Fruit fly (Drosophila melanogaster) whole organism, embryonic: ENCODE results near the gene Nxf3.

Experiments
- Bdp1 ChIP-seq: fragments of 200-800 bp; sonication (Bioruptor generic); optimal IDR thresholded peaks from 3 replicates; lab custom pipeline; 2016; ENCODE audit warnings: missing biosample characterization, missing genetic modification characterization
- BtbVII ChIP-seq: fragments of 200-800 bp; sonication (Bioruptor generic); optimal IDR thresholded peaks from 3 replicates; lab custom pipeline; 2017; ENCODE audit warnings: missing biosample characterization, mild to moderate bottlenecking, missing genetic modification characterization
- CG10267 ChIP-seq: fragments of 200-800 bp; sonication (Bioruptor generic); optimal IDR thresholded peaks from 2 replicates; lab custom pipeline; 2018; ENCODE audit warnings: missing biosample characterization, mild to moderate bottlenecking, missing genetic modification characterization, moderate library complexity
- CG10462 ChIP-seq: fragments of 200-800 bp; sonication (Bioruptor generic); optimal IDR thresholded peaks from 2 replicates; lab custom pipeline; 2016; ENCODE audit warnings: missing biosample characterization, missing genetic modification characterization
- CG10565 ChIP-seq: fragments of 200-800 bp; sonication (Bioruptor generic); optimal IDR thresholded peaks from 3 replicates; lab custom pipeline; 2016; ENCODE audit warnings: missing biosample characterization, mild to moderate bottlenecking, missing genetic modification characterization
- CG10959 ChIP-seq: fragments of 200-800 bp; sonication (Bioruptor generic); IDR thresholded peaks from 2 replicates; pipeline ENCODE4 v1.3.6; 2022; ENCODE audit warnings: missing biosample characterization, missing genetic modification characterization
- CG11085 ChIP-seq: fragments of 200-800 bp; sonication (Bioruptor generic); IDR thresholded peaks from 2 replicates; pipeline ENCODE4 v1.3.6; 2022; ENCODE audit warnings: missing biosample characterization, missing genetic modification characterization
- CG11247 ChIP-seq: fragments of 200-800 bp; sonication (Bioruptor generic); IDR thresholded peaks from 2 replicates; pipeline ENCODE4 v1.3.6; 2022; ENCODE audit warnings: missing biosample characterization, missing genetic modification characterization
- CG1233 ChIP-seq: fragments of 200-800 bp; sonication (Bioruptor generic); optimal IDR thresholded peaks from 4 replicates; lab custom pipeline; 2018; ENCODE audit warnings: missing biosample characterization, mild to moderate bottlenecking, missing genetic modification characterization
- CG15479 ChIP-seq: fragments of 200-800 bp; sonication (Bioruptor generic); optimal IDR thresholded peaks from 3 replicates; lab custom pipeline; 2019; ENCODE audit warnings: missing biosample characterization, mild to moderate bottlenecking, missing genetic modification characterization, moderate library complexity
- CG17328 ChIP-seq: fragments of 200-800 bp; sonication (Bioruptor generic); IDR thresholded peaks from 2 replicates; pipeline ENCODE4 v1.3.6; 2022; ENCODE audit warnings: missing biosample characterization, missing genetic modification characterization
- CG17802 ChIP-seq: fragments of 200-800 bp; sonication (Bioruptor generic); optimal IDR thresholded peaks from 2 replicates; lab custom pipeline; 2018; ENCODE audit warnings: missing biosample characterization, mild to moderate bottlenecking, missing genetic modification characterization, moderate library complexity
- CG2875 ChIP-seq: fragments of 200-800 bp; sonication (Bioruptor generic); optimal IDR thresholded peaks from 2 replicates; lab custom pipeline; 2017; ENCODE audit warnings: missing biosample characterization, mild to moderate bottlenecking, missing genetic modification characterization, missing genetic modification reagents
- CG31441 ChIP-seq: fragments of 200-800 bp; sonication (Bioruptor generic); IDR thresholded peaks from 2 replicates; pipeline ENCODE4 v1.3.6; 2022; ENCODE audit warnings: missing biosample characterization, missing genetic modification characterization
- CG33213 ChIP-seq: fragments of 200-800 bp; sonication (Bioruptor generic); optimal IDR thresholded peaks from 3 replicates; lab custom pipeline; 2016; ENCODE audit warnings: missing biosample characterization, missing genetic modification characterization
- CG3407 ChIP-seq: fragments of 200-800 bp; sonication (Bioruptor generic); optimal IDR thresholded peaks from 2 replicates; lab custom pipeline; 2018; ENCODE audit warnings: missing biosample characterization, mild to moderate bottlenecking, missing genetic modification characterization
- CG34376 ChIP-seq: fragments of 200-800 bp; sonication (Bioruptor generic); optimal IDR thresholded peaks from 2 replicates; lab custom pipeline; 2018; ENCODE audit warnings: missing biosample characterization, mild to moderate bottlenecking, missing genetic modification characterization
- CG5245 ChIP-seq: fragments of 200-800 bp; sonication (Bioruptor generic); optimal IDR thresholded peaks from 3 replicates; lab custom pipeline; 2016; ENCODE audit warnings: missing biosample characterization, missing genetic modification characterization
- CG7928 ChIP-seq: fragments of 200-800 bp; sonication (Bioruptor generic); optimal IDR thresholded peaks from 2 replicates; lab custom pipeline; 2017; ENCODE audit warnings: missing biosample characterization, mild to moderate bottlenecking, missing genetic modification characterization
- CG8290 ChIP-seq, 3 experiments: fragments of 200-800 bp; sonication (Bioruptor generic); optimal IDR thresholded peaks; 2 replicates each; lab custom pipeline; 2016 to 2019; ENCODE audit warnings: missing biosample characterization in 3 of 3, missing genetic modification characterization in 3 of 3, mild to moderate bottlenecking in 2 of 3, moderate library complexity in 1 of 3
- Dll ChIP-seq: fragments of 200-800 bp; sonication (Bioruptor generic); IDR thresholded peaks from 4 replicates; pipeline ENCODE4 v1.3.6; 2022; ENCODE audit warnings: missing biosample characterization, missing genetic modification characterization; ENCODE audit not compliant: partially characterized antibody
- Doc3 ChIP-seq: fragments of 200-800 bp; sonication (Bioruptor generic); IDR thresholded peaks from 3 replicates; pipeline ENCODE4 v1.3.6; 2022; ENCODE audit warnings: missing biosample characterization, missing genetic modification characterization; ENCODE audit not compliant: partially characterized antibody
- Drgx ChIP-seq: fragments of 200-800 bp; sonication (Bioruptor generic); IDR thresholded peaks from 2 replicates; pipeline ENCODE4 v1.3.6; 2022; ENCODE audit warnings: missing biosample characterization, missing genetic modification characterization
- GATAe ChIP-seq: fragments of 200-800 bp; sonication (Bioruptor generic); conservative IDR thresholded peaks from 2 replicates; pipeline ENCODE4 v1.3.6; 2022; ENCODE audit warnings: missing biosample characterization, missing genetic modification characterization
- Jarid2 ChIP-seq: fragments of 200-800 bp; sonication (Bioruptor generic); optimal IDR thresholded peaks from 3 replicates; lab custom pipeline; 2017; ENCODE audit warnings: mild to moderate bottlenecking, missing biosample characterization, missing genetic modification reagents, missing genetic modification characterization
- Mad ChIP-seq: fragments of 200-800 bp; sonication (Bioruptor generic); optimal IDR thresholded peaks from 2 replicates; lab custom pipeline; 2016; ENCODE audit warnings: missing biosample characterization, missing genetic modification characterization
- NK7.1 ChIP-seq: fragments of 200-800 bp; sonication (Bioruptor generic); optimal IDR thresholded peaks from 3 replicates; lab custom pipeline; 2016; ENCODE audit warnings: missing biosample characterization, missing genetic modification characterization
- Nf-YB ChIP-seq: fragments of 200-800 bp; sonication (Bioruptor generic); optimal IDR thresholded peaks from 3 replicates; lab custom pipeline; 2019; ENCODE audit warnings: missing biosample characterization, mild to moderate bottlenecking, missing genetic modification characterization, moderate library complexity
- NfI ChIP-seq: fragments of 200-800 bp; sonication (Bioruptor generic); optimal IDR thresholded peaks from 3 replicates; lab custom pipeline; 2018; ENCODE audit warnings: missing biosample characterization, mild to moderate bottlenecking, missing genetic modification characterization, moderate library complexity
- Pdp1 ChIP-seq, 2 experiments: fragments of 200-800 bp; sonication (Bioruptor generic); optimal IDR thresholded peaks; 3 replicates each; lab custom pipeline; 2016; ENCODE audit warnings: missing biosample characterization in 2 of 2, missing genetic modification characterization in 2 of 2, mild to moderate bottlenecking in 1 of 2, moderate library complexity in 1 of 2
- Ptx1 ChIP-seq: fragments of 200-800 bp; sonication (Bioruptor generic); IDR thresholded peaks from 2 replicates; pipeline ENCODE4 v1.3.6; 2022; ENCODE audit warnings: missing biosample characterization, missing genetic modification characterization
- Vsx1 ChIP-seq: fragments of 200-800 bp; sonication (Bioruptor generic); optimal IDR thresholded peaks from 2 replicates; lab custom pipeline; 2017; ENCODE audit warnings: missing biosample characterization, mild to moderate bottlenecking, missing genetic modification characterization, missing genetic modification reagents
- YL-1 ChIP-seq: fragments of 200-800 bp; sonication (Bioruptor generic); optimal IDR thresholded peaks from 3 replicates; lab custom pipeline; 2017; ENCODE audit warnings: missing biosample characterization, mild to moderate bottlenecking, missing genetic modification characterization
- ase ChIP-seq: fragments of 200-800 bp; sonication (Bioruptor generic); IDR thresholded peaks from 3 replicates; pipeline ENCODE4 v1.3.6; 2022; ENCODE audit warnings: missing biosample characterization, missing genetic modification characterization
- bsh ChIP-seq, 2 experiments: fragments of 200-800 bp; sonication (Bioruptor generic); optimal IDR thresholded peaks; 2 replicates each; lab custom pipeline; 2017 to 2018; ENCODE audit warnings: mild to moderate bottlenecking in 2 of 2, missing biosample characterization in 2 of 2, missing genetic modification characterization in 2 of 2, moderate library complexity in 1 of 2
- cg ChIP-seq: fragments of 200-800 bp; sonication (Bioruptor generic); optimal IDR thresholded peaks from 3 replicates; lab custom pipeline; 2019; ENCODE audit warnings: missing biosample characterization, mild to moderate bottlenecking, missing genetic modification characterization, moderate library complexity
- chn ChIP-seq: fragments of 200-800 bp; sonication (Bioruptor generic); optimal IDR thresholded peaks from 2 replicates; lab custom pipeline; 2016; ENCODE audit warnings: missing biosample characterization, missing genetic modification characterization
- corto ChIP-seq: fragments of 200-800 bp; sonication (Bioruptor generic); optimal IDR thresholded peaks from 2 replicates; lab custom pipeline; 2016; ENCODE audit warnings: missing biosample characterization, mild to moderate bottlenecking, missing genetic modification characterization, moderate library complexity
- dati ChIP-seq: fragments of 200-800 bp; sonication (Bioruptor generic); IDR thresholded peaks from 2 replicates; pipeline ENCODE4 v1.3.6; 2022; ENCODE audit warnings: missing biosample characterization, missing genetic modification characterization
- fru ChIP-seq: fragments of >200 bp; optimal IDR thresholded peaks from 2 replicates; lab custom pipeline; 2017
- ham ChIP-seq: fragments of 200-800 bp; sonication (Bioruptor generic); IDR thresholded peaks from 2 replicates; pipeline ENCODE4 v1.3.6; 2022; ENCODE audit warnings: missing biosample characterization, missing genetic modification characterization
- insv ChIP-seq, 2 experiments: fragments of 200-800 bp; sonication (Bioruptor generic); optimal IDR thresholded peaks; 3 replicates each; lab custom pipeline; 2016 to 2018; ENCODE audit warnings: missing biosample characterization in 2 of 2, missing genetic modification characterization in 2 of 2
- jigr1 ChIP-seq: fragments of 200-800 bp; sonication (Bioruptor generic); IDR thresholded peaks from 3 replicates; pipeline ENCODE4 v1.3.6; 2022; ENCODE audit warnings: missing biosample characterization, missing genetic modification characterization
- p53 ChIP-seq: fragments of 200-800 bp; sonication (Bioruptor generic); optimal IDR thresholded peaks from 2 replicates; lab custom pipeline; 2016; ENCODE audit warnings: missing biosample characterization, missing genetic modification characterization
- pum ChIP-seq: fragments of 200-800 bp; sonication (Bioruptor generic); optimal IDR thresholded peaks from 2 replicates; lab custom pipeline; 2016; ENCODE audit warnings: missing biosample characterization, missing genetic modification characterization
- sd ChIP-seq: fragments of 200-800 bp; sonication (Bioruptor generic); optimal IDR thresholded peaks from 3 replicates; lab custom pipeline; 2018; ENCODE audit warnings: missing biosample characterization, mild to moderate bottlenecking, missing genetic modification characterization, moderate library complexity
- seq ChIP-seq: fragments of 200-800 bp; sonication (Bioruptor generic); IDR thresholded peaks from 2 replicates; pipeline ENCODE4 v1.3.6; 2022; ENCODE audit warnings: missing biosample characterization, missing genetic modification characterization
- twi ChIP-seq: fragments of 200-800 bp; optimal IDR thresholded peaks from 2 replicates; lab custom pipeline; 2019; ENCODE audit warnings: missing biosample characterization, mild to moderate bottlenecking, missing genetic modification characterization, moderate library complexity

Nxf3 gene

dm6 chr3L:13949440-13950066 is 15.4 kb upstream of the Nxf3 start (continued):
- TF ChIP-seq seq (GFP tag; lab: Robert Waterston, UW) (peak; percentile 45; the same call in 1 of the 2 replicates), Vsx1 (GFP tag; lab: Kevin White, UChicago) (no peak), p53 (GFP tag; lab: Kevin White, UChicago) (no peak), CG10462 (no peak), CG31441 (GFP tag; lab: Robert Waterston, UW) (no peak), Dll (GFP tag; lab: Robert Waterston, UW) (no peak), CG2875 (GFP tag; lab: Kevin White, UChicago) (no peak), CG11247 (GFP tag; lab: Robert Waterston, UW) (no peak), insv (GFP tag; optimal IDR thresholded peaks at IDR 0.05; lab: Kevin White, UChicago) (no peak), chn (GFP tag; lab: Kevin White, UChicago) (no peak), jigr1 (GFP tag; lab: Robert Waterston, UW) (no peak), cg (GFP tag; lab: Kevin White, UChicago) (peak; percentile 47), corto (GFP tag; lab: Kevin White, UChicago) (no peak), pum (GFP tag; lab: Kevin White, UChicago) (no peak), CG17802 (tag; lab: Kevin White, UChicago) (no peak), BtbVII (GFP tag; lab: Kevin White, UChicago) (no peak), Bdp1 (no peak), CG10267 (tag; lab: Kevin White, UChicago) (no peak), CG10565 (GFP tag; lab: Kevin White, UChicago) (no peak), CG33213 (GFP tag; lab: Kevin White, UChicago) (no peak), YL-1 (no peak), CG10959 (GFP tag; lab: Robert Waterston, UW) (no peak), twi (tag; lab: Kevin White, UChicago) (no peak), CG5245 (GFP tag; lab: Kevin White, UChicago) (no peak), bsh (GFP tag; optimal IDR thresholded peaks at IDR 0.05; lab: Kevin White, UChicago) (no peak), CG3407 (GFP tag; lab: Kevin White, UChicago) (no peak), Nf-YB (GFP tag; lab: Kevin White, UChicago) (no peak)

dm6 chr3L:13951564-13951963 is 13.4 kb upstream of the Nxf3 start:
- TF ChIP-seq dati (GFP tag; lab: Robert Waterston, UW) (no peak), ase (no peak), CG2875 (GFP tag; lab: Kevin White, UChicago) (no peak), bsh (GFP tag; optimal IDR thresholded peaks at IDR 0.05; lab: Kevin White, UChicago) (no peak), Doc3 (no peak), Ptx1 (GFP tag; lab: Robert Waterston, UW) (no peak), corto (GFP tag; lab: Kevin White, UChicago) (no peak), CG7928 (GFP tag; lab: Kevin White, UChicago) (no peak), NfI (no peak)
- TF ChIP-seq, all 482 proteins: peak for 0

- no peak for TF ChIP-seq Drgx (GFP tag; lab: Robert Waterston, UW)
- TF ChIP-seq CG8290 (GFP tag; optimal IDR thresholded peaks at IDR 0.05; lab: Kevin White, UChicago): no peak
- peak in 1 of 2 experiments; percentile 20 for TF ChIP-seq CG8290 (tag; optimal IDR thresholded peaks at IDR 0.05; lab: Kevin White, UChicago)
- peak; percentile 38 for TF ChIP-seq CG15479 (GFP tag; lab: Kevin White, UChicago)
- TF ChIP-seq fru: no peak
- TF ChIP-seq Mad (GFP tag; lab: Kevin White, UChicago): no peak
- peak; percentile 44 for TF ChIP-seq GATAe (GFP tag; lab: Robert Waterston, UW)
- no peak for TF ChIP-seq CG34376 (GFP tag; lab: Kevin White, UChicago)
- peak; percentile 1 for TF ChIP-seq sd
- no peak for TF ChIP-seq CG17328 (GFP tag; lab: Robert Waterston, UW)
- no peak for TF ChIP-seq CG11085 (GFP tag; lab: Robert Waterston, UW)
- no peak for TF ChIP-seq Jarid2 (GFP tag; lab: Kevin White, UChicago)
- TF ChIP-seq CG1233 (GFP tag; lab: Kevin White, UChicago): no peak
- no peak for TF ChIP-seq ham (GFP tag; lab: Robert Waterston, UW)
- TF ChIP-seq NK7.1 (GFP tag; lab: Kevin White, UChicago): no peak
- TF ChIP-seq Pdp1 (GFP tag; optimal IDR thresholded peaks at IDR 0.05; lab: Kevin White, UChicago): peak in 1 of 2 experiments; percentile 65
These were observed 12.4 kb upstream of the Nxf3 start for dm6 chr3L:13952484-13953048.
